Worm (Caenorhabditis elegans): Measurements from ENCODE around the gene clec-19.

The clec-19 gene

DNA sequence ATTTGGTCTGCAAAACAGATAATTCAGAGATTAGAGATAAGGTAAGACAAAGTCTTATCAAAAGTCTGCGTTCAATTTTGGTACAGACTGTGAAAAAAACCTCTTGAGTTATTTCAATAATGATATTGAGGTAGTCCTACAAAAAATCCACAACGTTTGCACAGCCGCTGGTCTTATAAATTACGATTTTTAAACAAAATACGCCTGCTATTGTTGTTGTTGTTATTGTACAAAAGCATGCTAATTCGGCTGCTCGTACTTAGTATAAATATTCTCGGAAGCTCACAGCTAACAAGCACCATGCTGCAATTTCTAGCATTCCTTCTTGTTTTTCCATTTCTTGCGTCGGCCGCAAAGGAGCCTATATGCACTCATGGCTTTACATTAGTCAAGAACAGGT, at the start of gene clec-19:
Gene clec-19, plus strand, starts transcription at position 301 of the 400 bp plus-strand sequence.
- no peak for TF ChIP-seq nhr-28 (tag; optimal IDR thresholded peaks at IDR 0.05)
- no peak for TF ChIP-seq mep-1 (tag; optimal IDR thresholded peaks at IDR 0.05)
- TF ChIP-seq drap-1 (GFP tag; optimal IDR thresholded peaks at IDR 0.05), result no peak
- no peak for TF ChIP-seq nhr-2 (tag; optimal IDR thresholded peaks at IDR 0.05)
- no peak for TF ChIP-seq blmp-1 (tag; optimal IDR thresholded peaks at IDR 0.05)
- TF ChIP-seq ces-1 (GFP tag; optimal IDR thresholded peaks at IDR 0.05), result no peak

DNA sequence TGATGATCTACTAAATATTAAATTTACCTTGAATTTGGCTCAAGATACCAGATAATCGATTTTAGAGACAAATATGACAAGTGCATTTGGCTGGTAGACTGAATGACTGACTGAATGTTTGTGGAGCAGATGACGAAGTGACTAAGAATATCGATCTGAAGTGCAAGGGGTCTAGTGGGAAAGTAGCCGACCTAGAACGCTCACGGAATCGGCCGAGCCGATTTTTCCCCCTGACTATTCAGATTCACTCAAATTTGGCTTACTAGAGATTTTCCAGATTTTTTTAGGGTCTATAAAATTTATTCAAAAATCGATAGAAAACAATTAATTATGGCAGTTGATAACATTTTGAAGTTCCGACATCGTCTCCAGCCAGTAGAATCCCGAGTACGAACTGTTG, 49.8 kb upstream of the clec-19 start, which contains the start of gene fbxc-26:
Gene fbxc-26, minus strand, starts transcription at position 101 of the 400 bp plus-strand sequence.
- no peak for TF ChIP-seq ceh-39 (tag; optimal IDR thresholded peaks at IDR 0.05)
- TF ChIP-seq lsy-2 (tag; optimal IDR thresholded peaks at IDR 0.05), result no peak
- no peak for TF ChIP-seq elt-1 (tag; optimal IDR thresholded peaks at IDR 0.05; ENCODE audit: borderline replicate concordance, insufficient read depth)
- TF ChIP-seq unc-120 (tag; optimal IDR thresholded peaks at IDR 0.05; ENCODE audit: poor library complexity, severe bottlenecking), result no peak
- no peak for TF ChIP-seq ceh-83 (GFP tag; optimal IDR thresholded peaks at IDR 0.05)
- TF ChIP-seq ham-2 (GFP tag; optimal IDR thresholded peaks at IDR 0.05), result no peak
- no peak for TF ChIP-seq nhr-76 (tag; optimal IDR thresholded peaks at IDR 0.05)
- no peak for TF ChIP-seq nhr-12 (tag; optimal IDR thresholded peaks at IDR 0.05)
- TF ChIP-seq zip-8 (tag; optimal IDR thresholded peaks at IDR 0.05), result no peak
- TF ChIP-seq bed-3 (GFP tag; optimal IDR thresholded peaks at IDR 0.05), result no peak
- TF ChIP-seq ceh-43 (GFP tag; optimal IDR thresholded peaks at IDR 0.05), result no peak
- no peak for TF ChIP-seq lin-32 (GFP tag; optimal IDR thresholded peaks at IDR 0.05)
- no peak for TF ChIP-seq blmp-1 (tag; optimal IDR thresholded peaks at IDR 0.05)
- TF ChIP-seq nhr-237 (tag; optimal IDR thresholded peaks at IDR 0.05), result no peak

DNA sequence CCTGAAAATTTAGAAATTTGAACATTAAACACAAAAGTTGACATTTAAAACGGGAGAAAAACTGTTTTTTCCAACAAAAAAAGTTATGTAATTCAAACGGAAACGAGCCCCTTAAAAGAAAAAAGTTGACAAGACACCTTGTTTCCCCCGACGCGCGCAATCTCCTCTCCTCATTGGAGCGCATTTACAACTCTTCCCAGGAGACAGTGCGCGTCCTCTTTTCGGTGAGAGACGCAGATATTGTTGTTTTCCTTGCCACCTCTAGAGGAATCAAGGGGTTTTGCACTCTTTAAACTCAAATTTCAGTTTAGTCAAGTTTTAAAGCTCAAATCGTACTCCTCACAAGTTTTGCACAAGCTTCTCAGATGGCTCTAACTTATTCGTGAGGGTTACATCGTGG, 48.4 kb upstream of the clec-19 start, which contains the start of gene F58E1.13:
Gene F58E1.13, minus strand, starts transcription at position 12 of the 400 bp plus-strand sequence.
- TF ChIP-seq mab-5 (tag; optimal IDR thresholded peaks at IDR 0.05) (no peak), lsy-2 (tag; optimal IDR thresholded peaks at IDR 0.05) (no peak), nhr-12 (tag; optimal IDR thresholded peaks at IDR 0.05) (no peak)

DNA sequence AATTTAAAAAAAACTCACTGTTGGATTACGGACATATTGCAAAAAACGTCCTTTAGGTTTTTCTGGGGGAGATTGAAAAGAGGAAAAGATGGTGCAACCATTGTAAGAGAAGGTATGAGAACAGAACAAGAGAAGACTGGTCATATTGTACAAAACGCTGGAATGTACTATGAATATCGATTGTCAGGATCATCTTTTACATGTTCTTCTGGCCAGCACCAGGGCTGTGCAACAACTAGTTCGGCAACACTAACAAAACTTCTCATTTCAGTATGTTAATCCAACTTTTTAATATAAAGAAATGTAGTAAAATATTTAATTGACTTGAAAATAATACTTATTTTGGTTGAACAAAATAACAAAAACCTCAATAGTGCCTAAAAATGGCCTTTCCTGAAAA, 40.9 kb upstream of the clec-19 start, which contains the start of gene fbxb-47:
Gene fbxb-47, minus strand, starts transcription at position 101 of the 400 bp plus-strand sequence.
- TF ChIP-seq nhr-12 (tag; optimal IDR thresholded peaks at IDR 0.05) (no peak), nhr-2 (tag; optimal IDR thresholded peaks at IDR 0.05) (no peak), drap-1 (GFP tag; optimal IDR thresholded peaks at IDR 0.05) (no peak), sem-2 (GFP tag; optimal IDR thresholded peaks at IDR 0.05) (no peak), ceh-39 (tag; optimal IDR thresholded peaks at IDR 0.05) (no peak), ztf-11 (tag; optimal IDR thresholded peaks at IDR 0.05) (no peak), blmp-1 (tag; optimal IDR thresholded peaks at IDR 0.05) (no peak), nhr-76 (tag; optimal IDR thresholded peaks at IDR 0.05) (no peak), unc-120 (tag; optimal IDR thresholded peaks at IDR 0.05; ENCODE audit: poor library complexity, severe bottlenecking) (no peak), pha-4 (tag; optimal IDR thresholded peaks at IDR 0.05) (no peak), zip-8 (tag; optimal IDR thresholded peaks at IDR 0.05) (no peak), hlh-1 (tag; optimal IDR thresholded peaks at IDR 0.05) (no peak), ceh-43 (GFP tag; optimal IDR thresholded peaks at IDR 0.05) (no peak)

- TF ChIP-seq M03D4.4 (tag; optimal IDR thresholded peaks at IDR 0.05) (no peak), sptf-1 (tag; optimal IDR thresholded peaks at IDR 0.05) (no peak)
These were observed 37.9 kb upstream of the clec-19 start, which contains the start of gene sdz-18 for ce11 chrII:1706385-1706784. sdz-18 (minus strand) TSS chrII:1706485.

ce11 chrII:1709959-1710358, 34.3 kb upstream of the clec-19 start, which contains the start of gene fbxa-184:
fbxa-184 (plus strand) TSS chrII:1710259.
- no peak for TF ChIP-seq ham-2 (GFP tag; optimal IDR thresholded peaks at IDR 0.05)
- no peak for TF ChIP-seq nhr-237 (tag; optimal IDR thresholded peaks at IDR 0.05)
- TF ChIP-seq hlh-1 (tag; optimal IDR thresholded peaks at IDR 0.05), result no peak
- TF ChIP-seq mls-2 (tag; optimal IDR thresholded peaks at IDR 0.05), result no peak
- no peak for TF ChIP-seq lin-13 (tag; optimal IDR thresholded peaks at IDR 0.05)
- no peak for TF ChIP-seq nhr-2 (tag; optimal IDR thresholded peaks at IDR 0.05)
- TF ChIP-seq sem-2 (GFP tag; optimal IDR thresholded peaks at IDR 0.05), result no peak
- TF ChIP-seq elt-1 (tag; optimal IDR thresholded peaks at IDR 0.05; ENCODE audit: borderline replicate concordance, insufficient read depth), result no peak
- TF ChIP-seq drap-1 (GFP tag; optimal IDR thresholded peaks at IDR 0.05), result no peak
- no peak for TF ChIP-seq nhr-12 (tag; optimal IDR thresholded peaks at IDR 0.05)
- TF ChIP-seq lsy-2 (tag; optimal IDR thresholded peaks at IDR 0.05), result no peak
- TF ChIP-seq ceh-83 (GFP tag; optimal IDR thresholded peaks at IDR 0.05), result no peak
- no peak for TF ChIP-seq lin-32 (GFP tag; optimal IDR thresholded peaks at IDR 0.05)
- no peak for TF ChIP-seq M03D4.4 (tag; optimal IDR thresholded peaks at IDR 0.05)
- no peak for TF ChIP-seq mep-1 (tag; optimal IDR thresholded peaks at IDR 0.05)

Measured in whole organism, mixed stage, embryonic.